Fruit fly (Drosophila melanogaster) whole organism, prepupa: ENCODE measurements around the gene CG9328.
A peak's percentile ranks its signal among the peaks of the same experiment; 100 is the strongest.

Experiments
- Blimp-1 ChIP-seq: fragments of 200-800 bp; sonication (Bioruptor generic); optimal IDR thresholded peaks from 3 replicates; lab custom pipeline; 2017; ENCODE audit warnings: missing biosample characterization, missing genetic modification characterization, mild to moderate bottlenecking, moderate library complexity, missing genetic modification reagents
- CG10669 ChIP-seq: fragments of 200-800 bp; sonication (Bioruptor generic); optimal IDR thresholded peaks from 3 replicates; lab custom pipeline; 2018; ENCODE audit warnings: missing biosample characterization, mild to moderate bottlenecking, missing genetic modification characterization, moderate library complexity
- CG11294 ChIP-seq: fragments of 200-800 bp; sonication (Bioruptor generic); IDR thresholded peaks from 2 replicates; pipeline ENCODE4 v1.3.6; 2022; ENCODE audit warnings: missing biosample characterization, missing genetic modification characterization
- CG11762 ChIP-seq: fragments of 200-800 bp; sonication (Bioruptor generic); optimal IDR thresholded peaks from 3 replicates; lab custom pipeline; 2016; ENCODE audit warnings: missing biosample characterization, missing genetic modification characterization; ENCODE audit not compliant: insufficient read depth
- CG15336 ChIP-seq: fragments of 200-800 bp; sonication (Bioruptor generic); IDR thresholded peaks from 2 replicates; pipeline ENCODE4 v1.3.6; 2022; ENCODE audit warnings: missing biosample characterization, missing genetic modification characterization
- CG1621 ChIP-seq: fragments of 200-800 bp; sonication (Bioruptor generic); optimal IDR thresholded peaks from 3 replicates; lab custom pipeline; 2018; ENCODE audit warnings: missing biosample characterization, mild to moderate bottlenecking, missing genetic modification characterization
- CG16779 ChIP-seq: fragments of 200-800 bp; sonication (Bioruptor generic); optimal IDR thresholded peaks from 3 replicates; lab custom pipeline; 2017; ENCODE audit warnings: missing biosample characterization, mild to moderate bottlenecking, missing genetic modification characterization
- CG3032 ChIP-seq: fragments of 200-800 bp; optimal IDR thresholded peaks from 2 replicates; lab custom pipeline; 2019; ENCODE audit warnings: missing biosample characterization, mild to moderate bottlenecking, missing genetic modification characterization, moderate library complexity
- CG31627 ChIP-seq: fragments of 200-800 bp; sonication (Bioruptor generic); optimal IDR thresholded peaks from 3 replicates; lab custom pipeline; 2016; ENCODE audit warnings: missing biosample characterization, missing genetic modification characterization
- CG34406 ChIP-seq: fragments of 200-800 bp; sonication (Bioruptor generic); optimal IDR thresholded peaks from 3 replicates; lab custom pipeline; 2016; ENCODE audit warnings: missing biosample characterization, missing genetic modification characterization
- CG3919 ChIP-seq: fragments of 200-800 bp; sonication (Bioruptor generic); optimal IDR thresholded peaks from 3 replicates; lab custom pipeline; 2016; ENCODE audit warnings: missing biosample characterization, missing genetic modification characterization
- CG4318 ChIP-seq: fragments of 200-800 bp; sonication (Bioruptor generic); optimal IDR thresholded peaks from 3 replicates; lab custom pipeline; 2017; ENCODE audit warnings: missing biosample characterization, mild to moderate bottlenecking, missing genetic modification characterization
- CG6163 ChIP-seq: fragments of 200-800 bp; sonication (Bioruptor generic); IDR thresholded peaks from 3 replicates; pipeline ENCODE4 v1.3.6; 2022; ENCODE audit warnings: missing biosample characterization, missing genetic modification characterization
- CG6792 ChIP-seq: fragments of 200-800 bp; sonication (Bioruptor generic); optimal IDR thresholded peaks from 3 replicates; lab custom pipeline; 2016; ENCODE audit warnings: missing biosample characterization, missing genetic modification characterization
- CG6808 ChIP-seq: fragments of 200-800 bp; sonication (Bioruptor generic); optimal IDR thresholded peaks from 3 replicates; lab custom pipeline; 2017; ENCODE audit warnings: missing biosample characterization, missing genetic modification characterization, mild to moderate bottlenecking, moderate library complexity, missing genetic modification reagents
- CG6854 ChIP-seq: fragments of 200-800 bp; sonication (Bioruptor generic); optimal IDR thresholded peaks from 2 replicates; lab custom pipeline; 2017; ENCODE audit warnings: missing biosample characterization, mild to moderate bottlenecking, missing genetic modification characterization
- CG7368 ChIP-seq: fragments of 200-800 bp; sonication (Bioruptor generic); optimal IDR thresholded peaks from 3 replicates; lab custom pipeline; 2016; ENCODE audit warnings: missing biosample characterization, missing genetic modification characterization
- CG8632 ChIP-seq: fragments of 200-800 bp; sonication (Bioruptor generic); optimal IDR thresholded peaks from 3 replicates; lab custom pipeline; 2016; ENCODE audit warnings: missing biosample characterization, missing genetic modification characterization
- CG9139 ChIP-seq: fragments of 200-800 bp; sonication (Bioruptor generic); optimal IDR thresholded peaks from 3 replicates; lab custom pipeline; 2017; ENCODE audit warnings: missing biosample characterization, mild to moderate bottlenecking, missing genetic modification characterization
- Eip75B ChIP-seq: fragments of 200-800 bp; sonication (Bioruptor generic); optimal IDR thresholded peaks from 3 replicates; lab custom pipeline; 2016; ENCODE audit warnings: missing biosample characterization, missing genetic modification characterization
- Ets21C ChIP-seq: fragments of 200-800 bp; sonication (Bioruptor generic); optimal IDR thresholded peaks from 3 replicates; lab custom pipeline; 2016; ENCODE audit warnings: missing biosample characterization, missing genetic modification characterization
- Gug ChIP-seq: fragments of 200-800 bp; sonication (Bioruptor generic); IDR thresholded peaks from 2 replicates; pipeline ENCODE4 v1.3.6; 2022; ENCODE audit warnings: missing biosample characterization, missing genetic modification characterization
- Hr4 ChIP-seq: fragments of 200-800 bp; sonication (Bioruptor generic); optimal IDR thresholded peaks from 3 replicates; lab custom pipeline; 2016; ENCODE audit warnings: missing biosample characterization, missing genetic modification characterization
- Met ChIP-seq: fragments of 200-800 bp; sonication (Bioruptor generic); optimal IDR thresholded peaks from 3 replicates; lab custom pipeline; 2016; ENCODE audit warnings: missing biosample characterization, missing genetic modification characterization
- Smox ChIP-seq: fragments of 200-800 bp; sonication (Bioruptor generic); optimal IDR thresholded peaks from 3 replicates; lab custom pipeline; 2016; ENCODE audit warnings: missing biosample characterization, missing genetic modification characterization
- Sox102F ChIP-seq: fragments of 200-800 bp; sonication (Bioruptor generic); optimal IDR thresholded peaks from 2 replicates; lab custom pipeline; 2016; ENCODE audit warnings: missing biosample characterization, mild to moderate bottlenecking, missing genetic modification characterization
- Sox14 ChIP-seq: fragments of 200-800 bp; sonication (Bioruptor generic); optimal IDR thresholded peaks from 3 replicates; lab custom pipeline; 2016; ENCODE audit warnings: missing biosample characterization, missing genetic modification characterization
- Sox15 ChIP-seq: fragments of 200-800 bp; sonication (Bioruptor generic); optimal IDR thresholded peaks from 3 replicates; lab custom pipeline; 2016; ENCODE audit warnings: missing biosample characterization, missing genetic modification characterization
- achi ChIP-seq: fragments of 200-800 bp; sonication (Bioruptor generic); optimal IDR thresholded peaks from 3 replicates; lab custom pipeline; 2016; ENCODE audit warnings: missing biosample characterization, missing genetic modification characterization
- acj6 ChIP-seq: fragments of 200-800 bp; sonication (Bioruptor generic); optimal IDR thresholded peaks from 3 replicates; lab custom pipeline; 2016; ENCODE audit warnings: missing biosample characterization, missing genetic modification characterization
- cyc ChIP-seq: fragments of 200-800 bp; sonication (Bioruptor generic); optimal IDR thresholded peaks from 3 replicates; lab custom pipeline; 2016; ENCODE audit warnings: missing biosample characterization, missing genetic modification characterization
- dac ChIP-seq: fragments of 200-800 bp; sonication (Bioruptor generic); optimal IDR thresholded peaks from 2 replicates; lab custom pipeline; 2017; ENCODE audit warnings: missing biosample characterization, mild to moderate bottlenecking, missing genetic modification characterization
- dsx ChIP-seq: fragments of 200-800 bp; optimal IDR thresholded peaks from 3 replicates; lab custom pipeline; 2019; ENCODE audit warnings: missing biosample characterization, mild to moderate bottlenecking, missing genetic modification characterization, moderate library complexity; ENCODE audit not compliant: poor library complexity, severe bottlenecking
- esn ChIP-seq: fragments of 200-800 bp; sonication (Bioruptor generic); optimal IDR thresholded peaks from 2 replicates; lab custom pipeline; 2016; ENCODE audit warnings: missing biosample characterization, mild to moderate bottlenecking, missing genetic modification characterization, moderate library complexity
- fd59A ChIP-seq: fragments of 200-800 bp; sonication (Bioruptor generic); optimal IDR thresholded peaks from 2 replicates; lab custom pipeline; 2017; ENCODE audit warnings: missing biosample characterization, mild to moderate bottlenecking, missing genetic modification characterization, missing genetic modification reagents
- fd85E ChIP-seq: fragments of 200-800 bp; sonication (Bioruptor generic); optimal IDR thresholded peaks from 3 replicates; lab custom pipeline; 2016; ENCODE audit warnings: missing biosample characterization, missing genetic modification characterization
- fkh ChIP-seq: fragments of 200-800 bp; sonication (Bioruptor generic); optimal IDR thresholded peaks from 3 replicates; lab custom pipeline; 2017; ENCODE audit warnings: missing biosample characterization, mild to moderate bottlenecking, missing genetic modification characterization, moderate library complexity
- lz ChIP-seq: fragments of 200-800 bp; sonication (Bioruptor generic); optimal IDR thresholded peaks from 3 replicates; lab custom pipeline; 2016; ENCODE audit warnings: missing biosample characterization, missing genetic modification characterization
- net ChIP-seq: fragments of 200-800 bp; sonication (Bioruptor generic); optimal IDR thresholded peaks from 3 replicates; lab custom pipeline; 2016; ENCODE audit warnings: missing biosample characterization, missing genetic modification characterization
- salr ChIP-seq, 2 experiments: fragments of 200-800 bp; sonication (Bioruptor generic); optimal IDR thresholded peaks; 3 replicates each; lab custom pipeline; 2016 to 2018; ENCODE audit warnings: missing biosample characterization in 2 of 2, missing genetic modification characterization in 2 of 2, mild to moderate bottlenecking in 1 of 2
- spab ChIP-seq: fragments of 200-800 bp; sonication (Bioruptor generic); optimal IDR thresholded peaks from 2 replicates; lab custom pipeline; 2017; ENCODE audit warnings: missing biosample characterization, mild to moderate bottlenecking, missing genetic modification characterization, missing genetic modification reagents
- ss ChIP-seq, 2 experiments: fragments of 200-800 bp; sonication (Bioruptor generic); optimal IDR thresholded peaks; 2 replicates in 1 of 2; 3 replicates in 1 of 2; lab custom pipeline; 2017 to 2018; ENCODE audit warnings: mild to moderate bottlenecking in 2 of 2, missing biosample characterization in 2 of 2, missing genetic modification characterization in 2 of 2, moderate library complexity in 1 of 2
- svp ChIP-seq: fragments of 200-800 bp; sonication (Bioruptor generic); peaks from one replicate; lab custom pipeline; 2016; ENCODE audit warnings: missing biosample characterization, missing genetic modification characterization
- topi ChIP-seq: fragments of 200-800 bp; sonication (Bioruptor generic); optimal IDR thresholded peaks from 3 replicates; lab custom pipeline; 2016; ENCODE audit warnings: missing biosample characterization, missing genetic modification characterization
- vri ChIP-seq: fragments of 200-800 bp; sonication (Bioruptor generic); optimal IDR thresholded peaks from 3 replicates; lab custom pipeline; 2016; ENCODE audit warnings: missing biosample characterization, mild to moderate bottlenecking, missing genetic modification characterization

CG9328 gene

dm6 chr2L:20796758-20797514, 579 bp upstream of the CG9328 start, which contains the start of gene vari:
Gene vari (minus strand): TSS chr2L:20797042.
- TF ChIP-seq Sox15 (GFP tag; lab: Kevin White, UChicago) (no peak), CG15336 (GFP tag; lab: Robert Waterston, UW) (peak; percentile 27; the same call in 1 of the 2 replicates), Met (GFP tag; lab: Kevin White, UChicago) (no peak), fd85E (no peak), Gug (GFP tag; lab: Robert Waterston, UW) (no peak), Hr4 (GFP tag; lab: Kevin White, UChicago) (no peak), Sox102F (GFP tag; lab: Kevin White, UChicago) (no peak), ss (GFP tag; optimal IDR thresholded peaks at IDR 0.05; lab: Kevin White, UChicago) (peak in 1 of 2 experiments; percentile 5), CG3919 (GFP tag; lab: Kevin White, UChicago) (no peak), cyc (GFP tag; lab: Kevin White, UChicago) (no peak), acj6 (GFP tag; lab: Kevin White, UChicago) (no peak), CG6792 (GFP tag; lab: Kevin White, UChicago) (no peak), svp (GFP tag; lab: Kevin White, UChicago) (no peak), vri (GFP tag; lab: Kevin White, UChicago) (peak; percentile 18), CG6854 (peak; percentile 18), CG10669 (GFP tag; lab: Kevin White, UChicago) (no peak), achi (GFP tag; lab: Kevin White, UChicago) (peak; percentile 46), CG7368 (GFP tag; lab: Kevin White, UChicago) (no peak), Sox14 (no peak), salr (GFP tag; optimal IDR thresholded peaks at IDR 0.05; lab: Kevin White, UChicago) (no peak), CG6163 (peak; percentile 60; the same call in 2 of the 3 replicates), fkh (GFP tag; lab: Kevin White, UChicago) (no peak), CG16779 (tag; lab: Kevin White, UChicago) (no peak), CG3032 (tag; lab: Kevin White, UChicago) (no peak)

DNA sequence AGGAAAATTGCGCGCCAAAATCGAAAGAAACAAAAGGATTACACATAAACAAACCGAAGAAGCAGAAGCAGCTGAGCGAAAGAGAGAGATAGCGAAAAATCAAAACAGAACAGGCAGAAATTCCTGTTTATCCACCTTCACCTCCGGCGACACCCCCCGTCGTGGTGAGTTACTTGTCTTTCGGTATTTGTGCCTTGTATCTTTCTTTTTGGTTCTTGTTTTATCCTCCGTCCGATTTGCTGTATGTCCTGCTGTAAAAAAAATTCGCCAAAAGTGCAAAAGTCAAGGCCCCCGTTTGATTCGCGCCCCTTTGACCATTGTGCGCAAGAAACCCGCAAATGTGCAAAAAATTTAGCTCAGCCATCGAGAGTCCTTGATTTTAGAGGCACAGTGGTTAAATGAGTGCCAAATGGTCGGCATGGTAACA, 849 bp downstream of the CG9328 start:
- no peak for TF ChIP-seq acj6 (GFP tag; lab: Kevin White, UChicago)
- TF ChIP-seq CG6808: no peak
- TF ChIP-seq Eip75B: no peak
- TF ChIP-seq CG1621 (tag; lab: Kevin White, UChicago): peak; percentile 48
- TF ChIP-seq CG4318 (GFP tag; lab: Kevin White, UChicago): no peak
- no peak for TF ChIP-seq achi (GFP tag; lab: Kevin White, UChicago)
- TF ChIP-seq fd85E: no peak
- no peak for TF ChIP-seq Blimp-1 (GFP tag; lab: Kevin White, UChicago)
- TF ChIP-seq CG6854: peak; percentile 39
- no peak for TF ChIP-seq esn (GFP tag; lab: Kevin White, UChicago)
- no peak for TF ChIP-seq lz (GFP tag; lab: Kevin White, UChicago)
- TF ChIP-seq net (GFP tag; lab: Kevin White, UChicago): peak; percentile 23
- TF ChIP-seq fkh (GFP tag; lab: Kevin White, UChicago): no peak
- peak; percentile 64; the same call in 2 of the 3 replicates for TF ChIP-seq CG6163
- TF ChIP-seq CG15336 (GFP tag; lab: Robert Waterston, UW): peak; percentile 25; the same call in 1 of the 2 replicates
- no peak for TF ChIP-seq dac (GFP tag; lab: Kevin White, UChicago)
- TF ChIP-seq CG9139 (GFP tag; lab: Kevin White, UChicago): peak; percentile 53
- peak; percentile 22 for TF ChIP-seq vri (GFP tag; lab: Kevin White, UChicago)
- peak; percentile 22 for TF ChIP-seq Sox102F (GFP tag; lab: Kevin White, UChicago)
- no peak for TF ChIP-seq cyc (GFP tag; lab: Kevin White, UChicago)
- no peak for TF ChIP-seq Smox (GFP tag; lab: Kevin White, UChicago)
- no peak for TF ChIP-seq fd59A (GFP tag; lab: Kevin White, UChicago)
- no peak for TF ChIP-seq CG16779 (tag; lab: Kevin White, UChicago)
- no peak for TF ChIP-seq spab (GFP tag; lab: Kevin White, UChicago)
- TF ChIP-seq CG34406 (GFP tag; lab: Kevin White, UChicago): no peak
- TF ChIP-seq CG31627 (GFP tag; lab: Kevin White, UChicago): no peak
- TF ChIP-seq topi (GFP tag; lab: Kevin White, UChicago): no peak
- TF ChIP-seq CG3032 (tag; lab: Kevin White, UChicago): no peak
- TF ChIP-seq CG11294 (GFP tag; lab: Robert Waterston, UW): no peak
- no peak for TF ChIP-seq Ets21C (GFP tag; lab: Kevin White, UChicago)
- peak; percentile 4 for TF ChIP-seq dsx (GFP tag; lab: Kevin White, UChicago)
- no peak for TF ChIP-seq Sox15 (GFP tag; lab: Kevin White, UChicago)
- TF ChIP-seq CG11762 (GFP tag; lab: Kevin White, UChicago): no peak
- TF ChIP-seq CG8632: no peak
- TF ChIP-seq CG6792 (GFP tag; lab: Kevin White, UChicago): no peak
- no peak for TF ChIP-seq Sox14
